Worm (Caenorhabditis elegans): Measurements from ENCODE around the gene C50D2.1.

Gene C50D2.1

ce11 chrII:111267-111666, at the start of gene C50D2.1:
Gene C50D2.1 (plus strand): TSS chrII:111567.
- no peak for TF ChIP-seq him-1 (tag; optimal IDR thresholded peaks at IDR 0.05)

- TF ChIP-seq dao-5 (tag; optimal IDR thresholded peaks at IDR 0.05) (no peak), W03F9.2 (tag; optimal IDR thresholded peaks at IDR 0.05) (no peak), him-1 (tag; optimal IDR thresholded peaks at IDR 0.05) (no peak)
Observed at ce11 chrII:65484-65883, 45.9 kb upstream of the C50D2.1 start.

ce11 chrII:66322-66721, 45.0 kb upstream of the C50D2.1 start:
- TF ChIP-seq W03F9.2 (tag; optimal IDR thresholded peaks at IDR 0.05), result no peak
- no peak for TF ChIP-seq dao-5 (tag; optimal IDR thresholded peaks at IDR 0.05)
- no peak for TF ChIP-seq him-1 (tag; optimal IDR thresholded peaks at IDR 0.05)

- TF ChIP-seq dao-5 (tag; optimal IDR thresholded peaks at IDR 0.05) (no peak), him-1 (tag; optimal IDR thresholded peaks at IDR 0.05) (no peak), W03F9.2 (tag; optimal IDR thresholded peaks at IDR 0.05) (no peak)
Observed at ce11 chrII:67663-68062, 43.7 kb upstream of the C50D2.1 start.

ce11 chrII:68757-69156, 42.6 kb upstream of the C50D2.1 start:
- TF ChIP-seq him-1 (tag; optimal IDR thresholded peaks at IDR 0.05), result no peak
- no peak for TF ChIP-seq dao-5 (tag; optimal IDR thresholded peaks at IDR 0.05)
- no peak for TF ChIP-seq W03F9.2 (tag; optimal IDR thresholded peaks at IDR 0.05)

- TF ChIP-seq dao-5 (tag; optimal IDR thresholded peaks at IDR 0.05) (no peak), W03F9.2 (tag; optimal IDR thresholded peaks at IDR 0.05) (no peak), him-1 (tag; optimal IDR thresholded peaks at IDR 0.05) (no peak)
Observed at ce11 chrII:69354-69753, 42.0 kb upstream of the C50D2.1 start, which contains the start of gene egl-26. Gene egl-26 (plus strand): TSS chrII:69654.

- TF ChIP-seq dao-5 (tag; optimal IDR thresholded peaks at IDR 0.05) (no peak), him-1 (tag; optimal IDR thresholded peaks at IDR 0.05) (no peak)
Observed at ce11 chrII:73329-73728, 38.0 kb upstream of the C50D2.1 start.

- no peak for TF ChIP-seq W03F9.2 (tag; optimal IDR thresholded peaks at IDR 0.05)
- TF ChIP-seq him-1 (tag; optimal IDR thresholded peaks at IDR 0.05), result no peak
- TF ChIP-seq dao-5 (tag; optimal IDR thresholded peaks at IDR 0.05), result no peak
Observed at ce11 chrII:73892-74291, 37.5 kb upstream of the C50D2.1 start.

- TF ChIP-seq him-1 (tag; optimal IDR thresholded peaks at IDR 0.05), result no peak
- no peak for TF ChIP-seq W03F9.2 (tag; optimal IDR thresholded peaks at IDR 0.05)
- TF ChIP-seq dao-5 (tag; optimal IDR thresholded peaks at IDR 0.05), result no peak
Observed at ce11 chrII:75831-76230, 35.5 kb upstream of the C50D2.1 start.

ce11 chrII:76662-77061, 34.7 kb upstream of the C50D2.1 start:
- TF ChIP-seq W03F9.2 (tag; optimal IDR thresholded peaks at IDR 0.05), result no peak
- TF ChIP-seq him-1 (tag; optimal IDR thresholded peaks at IDR 0.05), result no peak
- no peak for TF ChIP-seq dao-5 (tag; optimal IDR thresholded peaks at IDR 0.05)

ce11 chrII:79166-79565, 32.2 kb upstream of the C50D2.1 start, which contains the start of gene C23H3.9:
Gene C23H3.9 (minus strand): TSS chrII:79266.
- TF ChIP-seq him-1 (tag; optimal IDR thresholded peaks at IDR 0.05) (no peak), W03F9.2 (tag; optimal IDR thresholded peaks at IDR 0.05) (no peak), dao-5 (tag; optimal IDR thresholded peaks at IDR 0.05) (no peak)

ce11 chrII:84134-84533, 27.2 kb upstream of the C50D2.1 start, which contains the start of gene C50D2.6:
Gene C50D2.6 (plus strand): TSS chrII:84434.
- TF ChIP-seq him-1 (tag; optimal IDR thresholded peaks at IDR 0.05), result no peak
- TF ChIP-seq W03F9.2 (tag; optimal IDR thresholded peaks at IDR 0.05), result no peak
- TF ChIP-seq dao-5 (tag; optimal IDR thresholded peaks at IDR 0.05), result no peak

ce11 chrII:86794-87193, 24.6 kb upstream of the C50D2.1 start:
- TF ChIP-seq him-1 (tag; optimal IDR thresholded peaks at IDR 0.05) (no peak), W03F9.2 (tag; optimal IDR thresholded peaks at IDR 0.05) (no peak), dao-5 (tag; optimal IDR thresholded peaks at IDR 0.05) (no peak)

- TF ChIP-seq him-1 (tag; optimal IDR thresholded peaks at IDR 0.05) (no peak), W03F9.2 (tag; optimal IDR thresholded peaks at IDR 0.05) (no peak), dao-5 (tag; optimal IDR thresholded peaks at IDR 0.05) (no peak)
Observed at ce11 chrII:87937-88336, 23.4 kb upstream of the C50D2.1 start.

- TF ChIP-seq dao-5 (tag; optimal IDR thresholded peaks at IDR 0.05), result no peak
- TF ChIP-seq him-1 (tag; optimal IDR thresholded peaks at IDR 0.05), result no peak
- TF ChIP-seq W03F9.2 (tag; optimal IDR thresholded peaks at IDR 0.05), result no peak
Observed at ce11 chrII:91419-91818, 19.9 kb upstream of the C50D2.1 start, which contains the start of gene mcat-1. Gene mcat-1 (minus strand): TSS chrII:91519.

- TF ChIP-seq W03F9.2 (tag; optimal IDR thresholded peaks at IDR 0.05), result no peak
- no peak for TF ChIP-seq him-1 (tag; optimal IDR thresholded peaks at IDR 0.05)
- TF ChIP-seq dao-5 (tag; optimal IDR thresholded peaks at IDR 0.05), result no peak
Observed at ce11 chrII:95177-95576, 16.2 kb upstream of the C50D2.1 start, which contains the start of gene C50D2.7. Gene C50D2.7 (minus strand): TSS chrII:95277.

All from whole organism, L4/young adult.